Worm (Caenorhabditis elegans) whole organism, mixed stage, embryonic: Measurements from ENCODE around the gene F02D10.6.
A peak's percentile ranks its signal among the peaks of the same experiment; 100 is the strongest.

Source experiments
- M03D4.4 ChIP-seq: sonication (generic microtip); optimal IDR thresholded peaks from 2 replicates; lab custom pipeline; 2017; ENCODE audit warnings: mild to moderate bottlenecking, missing genetic modification characterization, missing compliant biosample characterization
- bed-3 ChIP-seq: fragments of 200-800 bp; sonication (Bioruptor generic); optimal IDR thresholded peaks from 3 replicates; lab custom pipeline; 2018; ENCODE audit warnings: mild to moderate bottlenecking, missing genetic modification characterization, moderate library complexity, missing compliant biosample characterization
- blmp-1 ChIP-seq: fragments of 150-350 bp; optimal IDR thresholded peaks from 2 replicates; lab custom pipeline; 2014; ENCODE audit warnings: missing biosample characterization, missing genetic modification characterization
- ceh-39 ChIP-seq: fragments of 150-350 bp; optimal IDR thresholded peaks from 2 replicates; lab custom pipeline; 2014; ENCODE audit warnings: missing biosample characterization, missing genetic modification characterization
- ceh-43 ChIP-seq: fragments of 200-800 bp; sonication (Bioruptor generic); optimal IDR thresholded peaks from 2 replicates; lab custom pipeline; 2018; ENCODE audit warnings: mild to moderate bottlenecking, missing genetic modification characterization, moderate library complexity, missing compliant biosample characterization
- ceh-83 ChIP-seq: fragments of 200-800 bp; sonication (Bioruptor generic); optimal IDR thresholded peaks from 2 replicates; lab custom pipeline; 2018; ENCODE audit warnings: mild to moderate bottlenecking, missing genetic modification characterization, missing compliant biosample characterization
- ces-1 ChIP-seq: fragments of 150-350 bp; optimal IDR thresholded peaks from 2 replicates; lab custom pipeline; 2014; ENCODE audit warnings: missing biosample characterization, missing genetic modification reagents, missing genetic modification characterization
- cnd-1 ChIP-seq: fragments of 200-800 bp; sonication (Bioruptor generic); optimal IDR thresholded peaks from 2 replicates; lab custom pipeline; 2018; ENCODE audit warnings: mild to moderate bottlenecking, missing genetic modification characterization, missing compliant biosample characterization
- drap-1 ChIP-seq: fragments of 200-800 bp; sonication (Bioruptor generic); optimal IDR thresholded peaks from 3 replicates; lab custom pipeline; 2018; ENCODE audit warnings: mild to moderate bottlenecking, missing genetic modification characterization, missing compliant biosample characterization
- elt-1 ChIP-seq: sonication (generic microtip); optimal IDR thresholded peaks from 2 replicates; lab custom pipeline; 2017; ENCODE audit warnings: missing genetic modification characterization, mild to moderate bottlenecking, missing compliant biosample characterization, antibody characterized with exemption, moderate library complexity, borderline replicate concordance; ENCODE audit not compliant: insufficient read depth
- elt-3 ChIP-seq: fragments of 150-350 bp; optimal IDR thresholded peaks from 2 replicates; lab custom pipeline; 2014; ENCODE audit warnings: missing biosample characterization, missing genetic modification characterization
- flh-1 ChIP-seq: fragments of 200-800 bp; sonication (Bioruptor generic); optimal IDR thresholded peaks from 2 replicates; lab custom pipeline; 2018; ENCODE audit warnings: mild to moderate bottlenecking, missing genetic modification characterization, moderate library complexity, missing compliant biosample characterization
- ham-2 ChIP-seq: fragments of 200-800 bp; sonication (Bioruptor generic); optimal IDR thresholded peaks from 2 replicates; lab custom pipeline; 2018; ENCODE audit warnings: mild to moderate bottlenecking, missing genetic modification characterization, missing compliant biosample characterization
- lin-13 ChIP-seq: fragments of 150-350 bp; optimal IDR thresholded peaks from 2 replicates; lab custom pipeline; 2014; ENCODE audit warnings: missing biosample characterization, missing genetic modification characterization
- lsy-2 ChIP-seq: fragments of 150-350 bp; optimal IDR thresholded peaks from 2 replicates; lab custom pipeline; 2014; ENCODE audit warnings: missing biosample characterization, missing genetic modification characterization
- mab-5 ChIP-seq: fragments of 150-350 bp; optimal IDR thresholded peaks from 2 replicates; lab custom pipeline; 2014; ENCODE audit warnings: missing biosample characterization, missing genetic modification characterization
- mep-1 ChIP-seq: fragments of 150-350 bp; optimal IDR thresholded peaks from 2 replicates; lab custom pipeline; 2017; ENCODE audit warnings: missing biosample characterization, missing genetic modification reagents, missing genetic modification characterization, inconsistent platforms
- mls-2 ChIP-seq: sonication (generic microtip); optimal IDR thresholded peaks from 2 replicates; lab custom pipeline; 2016; ENCODE audit warnings: mild to moderate bottlenecking, missing genetic modification characterization, moderate library complexity, missing compliant biosample characterization
- nhr-12 ChIP-seq: fragments of 150-350 bp; optimal IDR thresholded peaks from 2 replicates; lab custom pipeline; 2014; ENCODE audit warnings: missing biosample characterization, missing genetic modification characterization
- nhr-2 ChIP-seq: fragments of 150-350 bp; optimal IDR thresholded peaks from 2 replicates; lab custom pipeline; 2014; ENCODE audit warnings: missing biosample characterization, missing genetic modification characterization
- nhr-237 ChIP-seq: fragments of 150-350 bp; optimal IDR thresholded peaks from 2 replicates; lab custom pipeline; 2014; ENCODE audit warnings: missing biosample characterization, missing genetic modification characterization
- nhr-76 ChIP-seq: sonication (generic microtip); optimal IDR thresholded peaks from 2 replicates; lab custom pipeline; 2017; ENCODE audit warnings: missing biosample characterization, missing genetic modification characterization
- pha-4 ChIP-seq: fragments of 150-350 bp; optimal IDR thresholded peaks from 2 replicates; lab custom pipeline; 2018; ENCODE audit warnings: missing biosample characterization, missing genetic modification reagents, missing genetic modification characterization
- snpc-4 ChIP-seq: fragments of 150-350 bp; optimal IDR thresholded peaks from 2 replicates; lab custom pipeline; 2014; ENCODE audit warnings: missing biosample characterization, missing genetic modification characterization
- sptf-1 ChIP-seq: sonication (generic microtip); optimal IDR thresholded peaks from 2 replicates; lab custom pipeline; 2017; ENCODE audit warnings: mild to moderate bottlenecking, missing genetic modification characterization, moderate library complexity, missing compliant biosample characterization
- tbx-8 ChIP-seq: fragments of 200-800 bp; sonication (Bioruptor generic); optimal IDR thresholded peaks from 2 replicates; lab custom pipeline; 2018; ENCODE audit warnings: mild to moderate bottlenecking, missing genetic modification characterization, moderate library complexity, missing compliant biosample characterization
- unc-120 ChIP-seq: sonication (generic microtip); optimal IDR thresholded peaks from 2 replicates; lab custom pipeline; 2017; ENCODE audit warnings: missing genetic modification characterization, missing compliant biosample characterization; ENCODE audit not compliant: poor library complexity, severe bottlenecking
- unc-39 ChIP-seq: fragments of 150-350 bp; optimal IDR thresholded peaks from 2 replicates; lab custom pipeline; 2014; ENCODE audit warnings: missing biosample characterization, missing genetic modification characterization
- unc-62 ChIP-seq: fragments of 150-350 bp; optimal IDR thresholded peaks from 2 replicates; lab custom pipeline; 2014; ENCODE audit warnings: missing biosample characterization, missing genetic modification reagents, missing genetic modification characterization
- zip-8 ChIP-seq: fragments of 150-350 bp; optimal IDR thresholded peaks from 2 replicates; lab custom pipeline; 2014; ENCODE audit warnings: missing biosample characterization, missing genetic modification characterization
- ztf-11 ChIP-seq: fragments of 150-350 bp; optimal IDR thresholded peaks from 2 replicates; lab custom pipeline; 2014; ENCODE audit warnings: missing biosample characterization, missing genetic modification characterization

F02D10.6 gene

DNA sequence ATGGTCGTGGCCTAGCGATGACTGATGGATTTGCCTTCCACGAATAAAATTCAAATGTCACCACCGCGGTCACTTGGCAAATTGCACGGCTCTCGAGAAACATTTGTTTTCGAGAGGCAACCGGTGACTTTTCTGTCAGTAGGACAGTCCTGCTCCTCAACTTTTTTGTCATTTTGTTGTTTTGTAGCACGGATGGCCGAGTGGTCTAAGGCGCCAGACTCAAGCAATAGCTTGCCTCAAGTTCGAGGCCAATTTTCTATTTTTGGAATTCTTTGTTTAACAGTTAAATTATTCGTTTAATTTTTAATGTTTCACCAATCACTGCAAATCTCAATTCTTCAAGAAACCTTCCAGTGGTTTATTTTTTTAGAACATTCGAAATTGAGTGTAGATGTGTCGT lies 7.2 kb downstream of the F02D10.6 start:
- TF ChIP-seq snpc-4 (tag; lab: Kevin White, UChicago) (no peak), tbx-8 (no peak), ceh-43 (GFP tag; lab: Kevin White, UChicago) (no peak), lsy-2 (no peak), cnd-1 (no peak), nhr-12 (tag; lab: Kevin White, UChicago) (no peak), unc-39 (no peak), lin-13 (no peak), zip-8 (no peak), bed-3 (no peak), ceh-83 (GFP tag; lab: Kevin White, UChicago) (no peak), ztf-11 (tag; lab: Kevin White, UChicago) (no peak), blmp-1 (tag; lab: Kevin White, UChicago) (no peak), unc-62 (GFP tag; lab: Kevin White, UChicago) (no peak)

DNA sequence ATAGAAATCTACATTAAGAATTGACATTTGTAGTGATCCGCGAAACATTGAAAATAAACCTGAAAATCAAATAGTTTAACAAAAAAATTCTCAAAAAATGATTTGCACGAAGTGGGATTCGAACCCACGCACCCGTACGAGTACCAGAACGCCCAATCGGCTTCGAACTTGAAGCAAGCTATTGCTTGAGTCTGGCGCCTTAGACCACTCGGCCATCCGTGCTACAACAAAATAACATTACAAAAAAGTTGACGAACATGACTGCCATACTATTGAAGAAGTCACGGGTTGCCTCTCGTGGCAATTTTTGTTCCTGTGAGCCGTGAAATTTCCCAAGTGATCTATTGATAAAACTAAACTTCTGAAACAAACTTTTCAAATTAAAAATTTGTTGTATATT lies 8.2 kb downstream of the F02D10.6 start:
- no peak for TF ChIP-seq nhr-237 (tag; lab: Kevin White, UChicago)
- TF ChIP-seq ham-2 (GFP tag; lab: Kevin White, UChicago), result no peak
- TF ChIP-seq cnd-1, result no peak
- TF ChIP-seq lin-13, result no peak
- no peak for TF ChIP-seq ces-1
- no peak for TF ChIP-seq lsy-2
- TF ChIP-seq unc-62 (GFP tag; lab: Kevin White, UChicago), result no peak
- no peak for TF ChIP-seq elt-1
- no peak for TF ChIP-seq zip-8
- TF ChIP-seq elt-3 (tag; lab: Kevin White, UChicago), result no peak
- no peak for TF ChIP-seq unc-39
- no peak for TF ChIP-seq flh-1 (GFP tag; lab: Kevin White, UChicago)
- no peak for TF ChIP-seq blmp-1 (tag; lab: Kevin White, UChicago)
- no peak for TF ChIP-seq mep-1
- TF ChIP-seq tbx-8, result no peak
- no peak for TF ChIP-seq snpc-4 (tag; lab: Kevin White, UChicago)
- TF ChIP-seq M03D4.4 (tag; lab: Kevin White, UChicago), result no peak
- no peak for TF ChIP-seq ztf-11 (tag; lab: Kevin White, UChicago)
- TF ChIP-seq ceh-39, result no peak

DNA sequence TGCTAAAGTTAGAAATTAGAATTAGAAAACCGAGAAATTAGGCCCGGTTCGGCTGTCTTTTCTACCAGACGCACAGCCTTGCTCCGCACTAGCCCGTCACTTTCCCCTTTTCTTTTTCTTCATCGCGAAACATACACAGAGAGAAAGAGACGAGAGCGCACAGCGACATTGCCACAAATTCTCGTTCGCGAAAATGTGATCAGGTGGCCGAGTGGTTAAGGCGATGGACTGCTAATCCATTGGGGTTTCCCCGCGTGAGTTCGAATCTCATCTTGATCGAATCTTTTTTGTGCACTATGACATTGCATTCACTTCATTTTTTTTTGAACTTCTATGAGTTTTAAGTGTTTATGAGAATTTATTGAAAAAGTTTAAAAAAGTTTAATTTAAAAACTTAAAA lies 9.0 kb downstream of the F02D10.6 start:
- TF ChIP-seq mls-2 (tag; lab: Kevin White, UChicago) (no peak), nhr-237 (tag; lab: Kevin White, UChicago) (no peak), drap-1 (GFP tag; lab: Kevin White, UChicago) (peak; percentile 46), ztf-11 (tag; lab: Kevin White, UChicago) (no peak), cnd-1 (peak; percentile 15), flh-1 (GFP tag; lab: Kevin White, UChicago) (no peak), sptf-1 (tag; lab: Kevin White, UChicago) (peak; percentile 23), ces-1 (peak; percentile 32), unc-120 (tag; lab: Kevin White, UChicago) (no peak), ceh-83 (GFP tag; lab: Kevin White, UChicago) (peak; percentile 21), mep-1 (peak; percentile 3)

DNA sequence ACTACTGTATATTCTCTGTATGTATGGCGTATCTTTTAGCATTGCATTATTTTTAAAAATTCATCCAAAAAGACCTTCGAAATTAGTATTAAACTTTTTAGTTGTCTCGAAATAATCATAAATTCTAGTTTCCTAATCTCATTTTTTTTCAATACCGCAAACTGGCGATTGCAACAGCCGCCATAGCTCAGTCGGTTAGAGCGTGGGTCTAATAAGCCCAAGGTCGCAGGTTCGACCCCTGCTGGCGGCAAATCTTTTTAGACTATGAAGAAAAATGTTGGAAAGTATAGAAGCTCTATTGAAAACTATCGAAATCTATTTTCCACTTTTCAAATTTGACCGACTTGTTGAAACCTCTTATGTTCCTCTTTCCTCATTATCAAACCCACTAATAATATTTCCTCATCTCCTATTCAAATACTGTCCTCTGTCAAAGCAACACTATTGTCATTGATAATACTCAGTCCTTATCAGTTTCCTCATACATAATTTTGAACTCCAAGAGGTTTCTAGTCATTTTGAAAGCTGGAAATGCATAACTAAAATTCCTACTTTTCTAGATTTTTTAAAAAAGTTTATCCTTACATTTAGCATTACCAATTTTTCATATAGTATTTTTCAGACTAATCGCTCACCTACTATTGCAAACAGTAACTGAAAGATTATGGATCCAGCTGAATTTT lies 15.5 kb downstream of the F02D10.6 start, which contains the start of gene jmjd-3.3:
Gene jmjd-3.3, plus strand, starts transcription at position 633 of the 683 bp plus-strand sequence.
- TF ChIP-seq unc-62 (GFP tag; lab: Kevin White, UChicago) (no peak), ceh-43 (GFP tag; lab: Kevin White, UChicago) (no peak), nhr-76 (tag; lab: Kevin White, UChicago) (no peak), mep-1 (no peak), bed-3 (no peak), ztf-11 (tag; lab: Kevin White, UChicago) (no peak), flh-1 (GFP tag; lab: Kevin White, UChicago) (no peak), tbx-8 (no peak), M03D4.4 (tag; lab: Kevin White, UChicago) (no peak)

DNA sequence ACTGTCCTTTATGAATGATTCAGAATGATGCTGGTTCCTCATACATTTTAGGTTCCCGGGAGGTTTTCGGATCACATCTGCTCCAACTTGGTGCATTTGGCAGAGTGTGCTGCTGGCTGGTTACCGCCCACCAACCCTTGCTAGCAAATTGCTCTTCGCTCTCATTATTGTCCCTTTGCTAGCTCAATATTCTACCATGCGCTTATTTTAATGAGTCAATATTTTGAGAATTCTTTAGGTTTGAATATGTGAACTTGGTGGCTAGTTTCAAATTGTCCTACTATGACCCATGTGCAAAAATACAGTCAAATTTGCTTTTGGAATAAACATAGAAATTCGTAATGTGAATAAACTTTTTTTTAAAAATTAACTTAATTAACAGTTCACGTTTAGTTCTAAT lies 16.4 kb downstream of the F02D10.6 start:
- TF ChIP-seq ham-2 (GFP tag; lab: Kevin White, UChicago) (no peak), elt-1 (no peak), blmp-1 (tag; lab: Kevin White, UChicago) (no peak), mab-5 (no peak), nhr-76 (tag; lab: Kevin White, UChicago) (no peak), unc-62 (GFP tag; lab: Kevin White, UChicago) (no peak), mep-1 (no peak), pha-4 (tag; lab: Kevin White, UChicago) (no peak), nhr-237 (tag; lab: Kevin White, UChicago) (no peak), ces-1 (no peak), unc-39 (no peak), ceh-83 (GFP tag; lab: Kevin White, UChicago) (no peak), nhr-2 (tag; lab: Kevin White, UChicago) (no peak)
